Fruit fly (Drosophila melanogaster) whole organism, embryonic: ENCODE results near the gene Cap-D2.

ENCODE experiments used
- Atf-2 ChIP-seq: fragments of 200-800 bp; sonication (Bioruptor generic); optimal IDR thresholded peaks from 2 replicates; lab custom pipeline; 2016; ENCODE audit warnings: missing biosample characterization, missing genetic modification characterization
- BEAF-32 ChIP-seq: fragments of 200-800 bp; sonication (Bioruptor generic); optimal IDR thresholded peaks from 3 replicates; lab custom pipeline; 2017; ENCODE audit warnings: missing biosample characterization, missing genetic modification characterization, mild to moderate bottlenecking, moderate library complexity, missing genetic modification reagents
- Bgb ChIP-seq: fragments of 200-800 bp; sonication (Bioruptor generic); IDR thresholded peaks from 2 replicates; pipeline ENCODE4 v1.3.6; 2022; ENCODE audit warnings: missing biosample characterization, missing genetic modification characterization; ENCODE audit not compliant: partially characterized antibody
- Bteb2 ChIP-seq: fragments of 200-800 bp; sonication (Bioruptor generic); optimal IDR thresholded peaks from 2 replicates; lab custom pipeline; 2016; ENCODE audit warnings: missing biosample characterization, missing genetic modification characterization
- CG10543 ChIP-seq: fragments of 200-800 bp; sonication (Bioruptor generic); optimal IDR thresholded peaks from 3 replicates; lab custom pipeline; 2017; ENCODE audit warnings: missing biosample characterization, mild to moderate bottlenecking, missing genetic modification characterization, moderate library complexity
- CG11560 ChIP-seq: fragments of 200-800 bp; sonication (Bioruptor generic); IDR thresholded peaks from 3 replicates; pipeline ENCODE4 v1.3.6; 2022; ENCODE audit warnings: missing biosample characterization, missing genetic modification characterization
- CG12659 ChIP-seq: fragments of 200-800 bp; sonication (Bioruptor generic); optimal IDR thresholded peaks from 3 replicates; lab custom pipeline; 2017; ENCODE audit warnings: mild to moderate bottlenecking, missing biosample characterization, missing genetic modification reagents, missing genetic modification characterization
- CG18764 ChIP-seq: fragments of 200-800 bp; sonication (Bioruptor generic); optimal IDR thresholded peaks from 3 replicates; lab custom pipeline; 2016; ENCODE audit warnings: missing biosample characterization, missing genetic modification characterization
- CG30403 ChIP-seq: fragments of 200-800 bp; sonication (Bioruptor generic); optimal IDR thresholded peaks from 3 replicates; lab custom pipeline; 2016; ENCODE audit warnings: missing biosample characterization, missing genetic modification characterization
- CG3995 ChIP-seq: fragments of 200-800 bp; sonication (Bioruptor generic); optimal IDR thresholded peaks from 3 replicates; lab custom pipeline; 2016; ENCODE audit warnings: missing biosample characterization, missing genetic modification characterization
- CG4730 ChIP-seq: fragments of 200-800 bp; sonication (Bioruptor generic); IDR thresholded peaks from 2 replicates; pipeline ENCODE4 v1.3.6; 2022; ENCODE audit warnings: missing biosample characterization, missing genetic modification characterization
- CG4820 ChIP-seq: fragments of 200-800 bp; sonication (Bioruptor generic); optimal IDR thresholded peaks from 3 replicates; lab custom pipeline; 2016; ENCODE audit warnings: missing biosample characterization, missing genetic modification characterization
- CG6654 ChIP-seq: fragments of 200-800 bp; sonication (Bioruptor generic); optimal IDR thresholded peaks from 2 replicates; lab custom pipeline; 2017; ENCODE audit warnings: missing biosample characterization, mild to moderate bottlenecking, missing genetic modification characterization
- CG6791 ChIP-seq: fragments of 200-800 bp; sonication (Bioruptor generic); IDR thresholded peaks from 3 replicates; pipeline ENCODE4 v1.3.6; 2022; ENCODE audit warnings: missing biosample characterization, missing genetic modification characterization; ENCODE audit not compliant: partially characterized antibody
- CG7928 ChIP-seq: fragments of 200-800 bp; sonication (Bioruptor generic); optimal IDR thresholded peaks from 2 replicates; lab custom pipeline; 2017; ENCODE audit warnings: missing biosample characterization, mild to moderate bottlenecking, missing genetic modification characterization
- CG8089 ChIP-seq: fragments of 200-800 bp; sonication (Bioruptor generic); optimal IDR thresholded peaks from 3 replicates; lab custom pipeline; 2016; ENCODE audit warnings: missing biosample characterization, missing genetic modification characterization
- CkIIα-i1 ChIP-seq: fragments of 200-800 bp; sonication (Bioruptor generic); IDR thresholded peaks from 2 replicates; pipeline ENCODE4 v1.3.6; 2022; ENCODE audit warnings: missing biosample characterization, missing genetic modification characterization
- E2f2 ChIP-seq: fragments of 200-800 bp; sonication (Bioruptor generic); IDR thresholded peaks from 2 replicates; pipeline ENCODE4 v1.3.6; 2022; ENCODE audit warnings: missing biosample characterization, missing genetic modification characterization
- Eip74EF ChIP-seq, 2 experiments: fragments of 200-800 bp in 1 of 2; fragments of >200 bp in 1 of 2; sonication (Bioruptor generic) in 1 of 2; optimal IDR thresholded peaks; 2 replicates each; lab custom pipeline; 2017 to 2019; ENCODE audit warnings: missing biosample characterization in 2 of 2, missing genetic modification characterization in 2 of 2, mild to moderate bottlenecking in 1 of 2, moderate library complexity in 1 of 2
- Ets65A ChIP-seq: fragments of 200-800 bp; sonication (Bioruptor generic); peaks from one replicate; lab custom pipeline; 2016; ENCODE audit warnings: missing biosample characterization, missing genetic modification characterization
- H2.0 ChIP-seq: fragments of 200-800 bp; sonication (Bioruptor generic); IDR thresholded peaks from 2 replicates; pipeline ENCODE4 v1.3.6; 2022; ENCODE audit warnings: missing biosample characterization, missing genetic modification characterization
- Jarid2 ChIP-seq: fragments of 200-800 bp; sonication (Bioruptor generic); optimal IDR thresholded peaks from 3 replicates; lab custom pipeline; 2017; ENCODE audit warnings: mild to moderate bottlenecking, missing biosample characterization, missing genetic modification reagents, missing genetic modification characterization
- Lhr ChIP-seq: fragments of 200-800 bp; sonication (Bioruptor generic); optimal IDR thresholded peaks from 3 replicates; lab custom pipeline; 2017; ENCODE audit warnings: mild to moderate bottlenecking, missing biosample characterization, missing genetic modification reagents, missing genetic modification characterization
- Lim3 ChIP-seq: fragments of 200-800 bp; sonication (Bioruptor generic); IDR thresholded peaks from 2 replicates; pipeline ENCODE4 v1.3.6; 2022; ENCODE audit warnings: missing biosample characterization, missing genetic modification characterization
- Meics ChIP-seq: fragments of 200-800 bp; sonication (Bioruptor generic); optimal IDR thresholded peaks from 2 replicates; lab custom pipeline; 2017; ENCODE audit warnings: missing biosample characterization, mild to moderate bottlenecking, missing genetic modification characterization
- NFAT ChIP-seq: fragments of 200-800 bp; sonication (Bioruptor generic); IDR thresholded peaks from 2 replicates; pipeline ENCODE4 v1.3.6; 2022; ENCODE audit warnings: missing biosample characterization, missing genetic modification characterization
- Sry-β ChIP-seq: fragments of 200-800 bp; sonication (Bioruptor generic); optimal IDR thresholded peaks from 2 replicates; lab custom pipeline; 2018; ENCODE audit warnings: missing biosample characterization, mild to moderate bottlenecking, missing genetic modification characterization, moderate library complexity
- Usf ChIP-seq: fragments of 200-800 bp; sonication (Bioruptor generic); optimal IDR thresholded peaks from 2 replicates; lab custom pipeline; 2017; ENCODE audit warnings: missing genotype, missing biosample characterization, missing genetic modification characterization
- YL-1 ChIP-seq: fragments of 200-800 bp; sonication (Bioruptor generic); optimal IDR thresholded peaks from 3 replicates; lab custom pipeline; 2017; ENCODE audit warnings: missing biosample characterization, mild to moderate bottlenecking, missing genetic modification characterization
- ab ChIP-seq: fragments of 200-800 bp; sonication (Bioruptor generic); optimal IDR thresholded peaks from 2 replicates; lab custom pipeline; 2016; ENCODE audit warnings: missing biosample characterization, missing genetic modification characterization
- ato ChIP-seq: fragments of 200-800 bp; sonication (Bioruptor generic); IDR thresholded peaks from 2 replicates; pipeline ENCODE4 v1.3.6; 2022; ENCODE audit warnings: missing biosample characterization, missing genetic modification characterization; ENCODE audit not compliant: partially characterized antibody
- ci ChIP-seq: fragments of 200-800 bp; sonication (Bioruptor generic); IDR thresholded peaks from 3 replicates; pipeline ENCODE4 v1.3.6; 2022; ENCODE audit warnings: missing biosample characterization, missing genetic modification characterization
- danr ChIP-seq: fragments of 200-800 bp; sonication (Bioruptor generic); IDR thresholded peaks from 2 replicates; pipeline ENCODE4 v1.3.6; 2022; ENCODE audit warnings: missing biosample characterization, missing genetic modification characterization
- fru ChIP-seq: fragments of >200 bp; optimal IDR thresholded peaks from 2 replicates; lab custom pipeline; 2017
- gsb-n ChIP-seq: fragments of 200-800 bp; sonication (Bioruptor generic); optimal IDR thresholded peaks from 3 replicates; lab custom pipeline; 2018; ENCODE audit warnings: missing biosample characterization, mild to moderate bottlenecking, missing genetic modification characterization
- ken ChIP-seq: fragments of 200-800 bp; sonication (Bioruptor generic); IDR thresholded peaks from 3 replicates; pipeline ENCODE4 v1.3.6; 2022; ENCODE audit warnings: missing biosample characterization, missing genetic modification characterization
- kni ChIP-seq: fragments of 200-800 bp; sonication (Bioruptor generic); optimal IDR thresholded peaks from 3 replicates; lab custom pipeline; 2017; ENCODE audit warnings: mild to moderate bottlenecking, missing biosample characterization, missing genetic modification reagents, missing genetic modification characterization
- knrl ChIP-seq: fragments of 200-800 bp; sonication (Bioruptor generic); IDR thresholded peaks from 3 replicates; pipeline ENCODE4 v1.3.6; 2022; ENCODE audit warnings: missing biosample characterization, missing genetic modification characterization; ENCODE audit not compliant: partially characterized antibody
- lbe ChIP-seq: fragments of 200-800 bp; sonication (Bioruptor generic); optimal IDR thresholded peaks from 2 replicates; lab custom pipeline; 2016; ENCODE audit warnings: missing biosample characterization, mild to moderate bottlenecking, missing genetic modification characterization
- nerfin-2 ChIP-seq: fragments of 200-800 bp; sonication (Bioruptor generic); IDR thresholded peaks from 2 replicates; pipeline ENCODE4 v1.3.6; 2022; ENCODE audit warnings: missing biosample characterization, missing genetic modification characterization; ENCODE audit not compliant: partially characterized antibody
- nmo ChIP-seq: fragments of 200-800 bp; sonication (Bioruptor generic); optimal IDR thresholded peaks from 2 replicates; lab custom pipeline; 2018; ENCODE audit warnings: missing biosample characterization, mild to moderate bottlenecking, missing genetic modification characterization, moderate library complexity
- nom ChIP-seq: fragments of 200-800 bp; sonication (Bioruptor generic); optimal IDR thresholded peaks from 2 replicates; lab custom pipeline; 2017; ENCODE audit warnings: missing biosample characterization, missing genetic modification characterization, mild to moderate bottlenecking, moderate library complexity, missing genetic modification reagents
- pzg ChIP-seq: fragments of 200-800 bp; sonication (Bioruptor generic); optimal IDR thresholded peaks from 3 replicates; lab custom pipeline; 2018; ENCODE audit warnings: missing biosample characterization, mild to moderate bottlenecking, missing genetic modification characterization, moderate library complexity
- ranshi ChIP-seq: fragments of 200-800 bp; sonication (Bioruptor generic); IDR thresholded peaks from 2 replicates; pipeline ENCODE4 v1.3.6; 2022; ENCODE audit warnings: missing biosample characterization, missing genetic modification characterization
- rib ChIP-seq: fragments of 200-800 bp; sonication (Bioruptor generic); IDR thresholded peaks from 2 replicates; pipeline ENCODE4 v1.3.6; 2022; ENCODE audit warnings: missing biosample characterization, missing genetic modification characterization
- sob ChIP-seq: fragments of 200-800 bp; sonication (Bioruptor generic); IDR thresholded peaks from 2 replicates; pipeline ENCODE4 v1.3.6; 2022; ENCODE audit warnings: missing biosample characterization, missing genetic modification characterization
- sr ChIP-seq: fragments of 200-800 bp; sonication (Bioruptor generic); IDR thresholded peaks from 3 replicates; pipeline ENCODE4 v1.3.6; 2022; ENCODE audit warnings: missing biosample characterization, missing genetic modification characterization
- tll ChIP-seq, 2 experiments: fragments of 200-800 bp in 1 of 2; fragments of >200 bp in 1 of 2; sonication (Bioruptor generic) in 1 of 2; optimal IDR thresholded peaks; 2 replicates each; lab custom pipeline; 2017 to 2019; ENCODE audit warnings: missing biosample characterization in 2 of 2, missing genetic modification characterization in 2 of 2, mild to moderate bottlenecking in 1 of 2, moderate library complexity in 1 of 2
- trem ChIP-seq: fragments of 200-800 bp; optimal IDR thresholded peaks from 3 replicates; lab custom pipeline; 2019; ENCODE audit warnings: missing biosample characterization, mild to moderate bottlenecking, missing genetic modification characterization, moderate library complexity
- vvl ChIP-seq: fragments of 200-800 bp; sonication (Bioruptor generic); IDR thresholded peaks from 2 replicates; pipeline ENCODE4 v1.3.6; 2022; ENCODE audit warnings: missing biosample characterization, missing genetic modification characterization
- wor ChIP-seq: fragments of 200-800 bp; sonication (Bioruptor generic); IDR thresholded peaks from 2 replicates; pipeline ENCODE4 v1.3.6; 2022; ENCODE audit warnings: missing biosample characterization, missing genetic modification characterization
- zen ChIP-seq: fragments of 200-800 bp; sonication (Bioruptor generic); optimal IDR thresholded peaks from 3 replicates; lab custom pipeline; 2018; ENCODE audit warnings: missing biosample characterization, mild to moderate bottlenecking, missing genetic modification characterization, moderate library complexity

Gene Cap-D2

dm6 chr3R:29690539-29690852, 15.0 kb downstream of the Cap-D2 start (continued):
- TF ChIP-seq ato (GFP tag; lab: Robert Waterston, UW) (no peak), Usf (GFP tag; lab: Kevin White, UChicago) (no peak), CG11560 (no peak), sob (GFP tag; lab: Robert Waterston, UW) (0 out of 2 replicates have a peak, but pooled peaks have one; percentile 15), wor (no peak), Bgb (GFP tag; lab: Robert Waterston, UW) (no peak), rib (no peak), vvl (GFP tag; lab: Robert Waterston, UW) (peak; percentile 74), Meics (no peak), Lhr (GFP tag; lab: Kevin White, UChicago) (peak; percentile 2), trem (tag; lab: Kevin White, UChicago) (peak; percentile 39), CG4820 (peak; percentile 24), BEAF-32 (no peak), Sry-β (no peak), ab (GFP tag; lab: Kevin White, UChicago) (no peak), CG7928 (GFP tag; lab: Kevin White, UChicago) (no peak), danr (GFP tag; lab: Robert Waterston, UW) (no peak), CG4730 (GFP tag; lab: Robert Waterston, UW) (no peak), Jarid2 (GFP tag; lab: Kevin White, UChicago) (no peak), ranshi (GFP tag; lab: Robert Waterston, UW) (0 out of 2 replicates have a peak, but pooled peaks have one; percentile 34), gsb-n (tag; lab: Kevin White, UChicago) (peak; percentile 53), Atf-2 (GFP tag; lab: Kevin White, UChicago) (peak; percentile 12), knrl (GFP tag; lab: Robert Waterston, UW) (no peak), nmo (GFP tag; lab: Kevin White, UChicago) (peak; percentile 60), zen (no peak), fru (no peak), Eip74EF (GFP tag; optimal IDR thresholded peaks at IDR 0.05; lab: Kevin White, UChicago) (peak in 1 of 2 experiments; percentile 12), nerfin-2 (no peak), Bteb2 (GFP tag; lab: Kevin White, UChicago) (no peak), NFAT (no peak), Lim3 (GFP tag; lab: Robert Waterston, UW) (no peak), CG18764 (GFP tag; lab: Kevin White, UChicago) (no peak), E2f2 (GFP tag; lab: Robert Waterston, UW) (no peak), sr (no peak), YL-1 (GFP tag; lab: Kevin White, UChicago) (no peak), CG12659 (no peak), ken (GFP tag; lab: Robert Waterston, UW) (no peak), CkIIα-i1 (GFP tag; lab: Robert Waterston, UW) (no peak), nom (no peak), H2.0 (no peak), CG3995 (GFP tag; lab: Kevin White, UChicago) (no peak), CG8089 (no peak), ci (no peak), CG30403 (GFP tag; lab: Kevin White, UChicago) (peak; percentile 50), CG6654 (GFP tag; lab: Kevin White, UChicago) (no peak), Ets65A (GFP tag; lab: Kevin White, UChicago) (no peak), CG10543 (GFP tag; lab: Kevin White, UChicago) (no peak), lbe (GFP tag; lab: Kevin White, UChicago) (no peak), tll (GFP tag; optimal IDR thresholded peaks at IDR 0.05; lab: Kevin White, UChicago) (no peak), CG6791 (GFP tag; lab: Robert Waterston, UW) (no peak), pzg (GFP tag; lab: Kevin White, UChicago) (no peak), kni (peak; percentile 9)
